Worm (Caenorhabditis elegans) whole organism, young adult: ENCODE data around the gene paqr-3.

ENCODE experiments used
- B0035.1 ChIP-seq: sonication (generic microtip); optimal IDR thresholded peaks from 2 replicates; lab custom pipeline; 2016; ENCODE audit warnings: missing genetic modification characterization, mild to moderate bottlenecking, missing compliant biosample characterization, missing genotype, missing genetic modification reagents
- Y53G8AR.9 ChIP-seq: fragments of 200-800 bp; sonication (Bioruptor generic); conservative IDR thresholded peaks from 2 replicates; pipeline ENCODE4 v1.3.6; 2022; ENCODE audit warnings: missing genetic modification reagents, missing genetic modification characterization, missing compliant biosample characterization
- Y79H2A.3 ChIP-seq: fragments of 200-800 bp; sonication (Bioruptor generic); conservative IDR thresholded peaks from 2 replicates; pipeline ENCODE4 v1.3.6; 2022; ENCODE audit warnings: missing genetic modification reagents, missing genetic modification characterization, missing compliant biosample characterization
- efl-1 ChIP-seq: fragments of 150-350 bp; optimal IDR thresholded peaks from 2 replicates; lab custom pipeline; 2014; ENCODE audit warnings: missing biosample characterization, missing genetic modification reagents, missing genetic modification characterization
- hlh-12 ChIP-seq: sonication (generic microtip); optimal IDR thresholded peaks from 2 replicates; lab custom pipeline; 2016; ENCODE audit warnings: missing genetic modification characterization, missing compliant biosample characterization
- pha-4 ChIP-seq: fragments of 150-350 bp; sonication (generic microtip); optimal IDR thresholded peaks from 2 replicates; lab custom pipeline; 2014; ENCODE audit warnings: missing biosample characterization, missing genetic modification reagents, missing genetic modification characterization
- unc-62 ChIP-seq: fragments of 150-350 bp; optimal IDR thresholded peaks from 2 replicates; lab custom pipeline; 2014; ENCODE audit warnings: missing biosample characterization, missing genetic modification reagents, missing genetic modification characterization

DNA sequence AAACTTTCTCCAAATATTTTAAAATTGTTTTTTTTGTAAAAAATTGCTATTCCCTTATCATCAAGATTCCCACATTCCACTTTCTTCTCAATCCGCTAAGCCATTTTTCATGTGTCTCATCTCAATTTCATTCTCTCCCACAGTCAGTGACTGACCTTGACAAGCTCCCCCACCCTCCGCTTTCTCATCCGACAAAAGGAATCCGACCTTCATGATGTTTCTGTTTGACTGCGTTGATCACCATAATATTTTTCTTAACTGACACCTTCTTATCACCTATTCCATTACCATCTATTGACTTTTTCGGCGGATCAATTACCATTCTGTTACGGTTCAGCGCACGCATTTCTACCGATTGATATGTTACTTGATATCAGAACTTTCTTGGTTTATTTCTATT lies 5.6 kb upstream of the paqr-3 start:
- TF ChIP-seq unc-62 (GFP tag; lab: Kevin White, UChicago), result no peak
- TF ChIP-seq Y53G8AR.9 (GFP tag; lab: Robert Waterston, UW), result no peak
- no peak for TF ChIP-seq hlh-12 (tag; lab: Kevin White, UChicago)
- no peak for TF ChIP-seq B0035.1
- no peak for TF ChIP-seq pha-4
- no peak for TF ChIP-seq Y79H2A.3 (GFP tag; lab: Robert Waterston, UW)
- no peak for TF ChIP-seq efl-1
